Fruit fly (Drosophila melanogaster): ENCODE data around the gene lobo.

lobo gene

dm6 chr3R:25174244-25174643, 19.3 kb downstream of the lobo start (continued):
- TF ChIP-seq Eip75B (GFP tag; optimal IDR thresholded peaks at IDR 0.05) (peak; percentile 63), CG31627 (GFP tag; optimal IDR thresholded peaks at IDR 0.05) (peak; percentile 72), fd59A (GFP tag; optimal IDR thresholded peaks at IDR 0.05) (peak; percentile 40), CG11762 (GFP tag; optimal IDR thresholded peaks at IDR 0.05; ENCODE audit: insufficient read depth) (peak; percentile 4), topi (GFP tag; optimal IDR thresholded peaks at IDR 0.05) (peak; percentile 68), svp (GFP tag) (peak; percentile 87), CG6163 (GFP tag; IDR thresholded peaks at IDR 0.05) (peak; percentile 45; the same call in 1 of the 3 replicates), Ets21C (GFP tag; optimal IDR thresholded peaks at IDR 0.05) (peak; percentile 63), Sox14 (GFP tag; optimal IDR thresholded peaks at IDR 0.05) (peak; percentile 54), Blimp-1 (GFP tag; optimal IDR thresholded peaks at IDR 0.05) (peak; percentile 9), CG16779 (tag; optimal IDR thresholded peaks at IDR 0.05) (peak; percentile 23), CG7368 (GFP tag; optimal IDR thresholded peaks at IDR 0.05) (peak; percentile 35), Smox (GFP tag; optimal IDR thresholded peaks at IDR 0.05) (peak; percentile 70), spab (GFP tag; optimal IDR thresholded peaks at IDR 0.05) (peak; percentile 67), CG8632 (GFP tag; optimal IDR thresholded peaks at IDR 0.05) (peak; percentile 50), CG4318 (GFP tag; optimal IDR thresholded peaks at IDR 0.05) (no peak), dsx (GFP tag; optimal IDR thresholded peaks at IDR 0.05; ENCODE audit: poor library complexity, severe bottlenecking) (peak; percentile 58), pdm3 (GFP tag; optimal IDR thresholded peaks at IDR 0.05) (peak; percentile 56), dac (GFP tag; optimal IDR thresholded peaks at IDR 0.05) (no peak), salr (GFP tag; optimal IDR thresholded peaks at IDR 0.05) (peak in 1 of 2 experiments; percentile 38), Eip78C (GFP tag) (peak; percentile 87), vri (GFP tag; optimal IDR thresholded peaks at IDR 0.05) (peak; percentile 30), CG8319 (GFP tag; optimal IDR thresholded peaks at IDR 0.05) (peak; percentile 14), net (GFP tag; optimal IDR thresholded peaks at IDR 0.05) (peak; percentile 40), CG3919 (GFP tag; optimal IDR thresholded peaks at IDR 0.05) (peak; percentile 58), CG6276 (GFP tag; optimal IDR thresholded peaks at IDR 0.05) (no peak)

dm6 chr3R:25172976-25173375, 20.6 kb downstream of the lobo start:
- no peak for TF ChIP-seq Sox14 (GFP tag; optimal IDR thresholded peaks at IDR 0.05)
- TF ChIP-seq dsx (GFP tag; optimal IDR thresholded peaks at IDR 0.05; ENCODE audit: poor library complexity, severe bottlenecking) = no peak
- TF ChIP-seq fkh (GFP tag; optimal IDR thresholded peaks at IDR 0.05) = no peak
- no peak for TF ChIP-seq Sox15 (GFP tag; optimal IDR thresholded peaks at IDR 0.05)
- no peak for TF ChIP-seq topi (GFP tag; optimal IDR thresholded peaks at IDR 0.05)
- TF ChIP-seq eg (GFP tag; IDR thresholded peaks at IDR 0.05) = no peak
- TF ChIP-seq Ets96B (tag; optimal IDR thresholded peaks at IDR 0.05) = no peak
- no peak for TF ChIP-seq esn (GFP tag; optimal IDR thresholded peaks at IDR 0.05)
- TF ChIP-seq fd59A (GFP tag; optimal IDR thresholded peaks at IDR 0.05) = no peak
- no peak for TF ChIP-seq Sox102F (GFP tag; optimal IDR thresholded peaks at IDR 0.05)
- no peak for TF ChIP-seq Eip93F (GFP tag; optimal IDR thresholded peaks at IDR 0.05)
- no peak for TF ChIP-seq pdm3 (GFP tag; optimal IDR thresholded peaks at IDR 0.05)
- no peak for TF ChIP-seq Lpt (GFP tag; optimal IDR thresholded peaks at IDR 0.05)
- no peak for TF ChIP-seq spab (GFP tag; optimal IDR thresholded peaks at IDR 0.05)
- TF ChIP-seq CG11294 (GFP tag; IDR thresholded peaks at IDR 0.05) = no peak
- no peak for TF ChIP-seq CG1621 (tag; optimal IDR thresholded peaks at IDR 0.05)
- TF ChIP-seq Blimp-1 (GFP tag; optimal IDR thresholded peaks at IDR 0.05) = no peak
- no peak for TF ChIP-seq Hr4 (GFP tag; optimal IDR thresholded peaks at IDR 0.05)
- TF ChIP-seq CG8319 (GFP tag; optimal IDR thresholded peaks at IDR 0.05) = no peak

dm6 chr3R:25172353-25172752, 21.2 kb downstream of the lobo start:
- no peak for TF ChIP-seq ss (GFP tag; optimal IDR thresholded peaks at IDR 0.05)
- no peak for TF ChIP-seq Lpt (GFP tag; optimal IDR thresholded peaks at IDR 0.05)
- TF ChIP-seq CG6792 (GFP tag; optimal IDR thresholded peaks at IDR 0.05) = no peak
- TF ChIP-seq CG34406 (GFP tag; optimal IDR thresholded peaks at IDR 0.05) = no peak
- no peak for TF ChIP-seq CG8632 (GFP tag; optimal IDR thresholded peaks at IDR 0.05)
